Worm (Caenorhabditis elegans) whole organism, L1 larva: ENCODE data around the gene F07G11.2.

Experiments
- C04F5.9 ChIP-seq: sonication (generic microtip); optimal IDR thresholded peaks from 2 replicates; lab custom pipeline; 2016; ENCODE audit warnings: missing genetic modification characterization, missing compliant biosample characterization
- C34B4.2 ChIP-seq: sonication (generic microtip); optimal IDR thresholded peaks from 2 replicates; lab custom pipeline; 2017; ENCODE audit warnings: mild to moderate bottlenecking, missing genetic modification characterization, missing compliant biosample characterization
- Y116A8C.19 ChIP-seq: sonication (generic microtip); optimal IDR thresholded peaks from 2 replicates; lab custom pipeline; 2016; ENCODE audit warnings: missing compliant biosample characterization, missing genetic modification characterization, borderline replicate concordance
- aly-2 ChIP-seq: fragments of 150-350 bp; optimal IDR thresholded peaks from 2 replicates; lab custom pipeline; 2014; ENCODE audit warnings: missing biosample characterization, missing genetic modification characterization
- ceh-63 ChIP-seq: fragments of 200-800 bp; sonication (Bioruptor generic); optimal IDR thresholded peaks from 2 replicates; lab custom pipeline; 2018; ENCODE audit warnings: mild to moderate bottlenecking, missing genetic modification characterization, missing compliant biosample characterization
- ceh-8 ChIP-seq: fragments of 200-800 bp; sonication (Bioruptor generic); optimal IDR thresholded peaks from 2 replicates; lab custom pipeline; 2018; ENCODE audit warnings: mild to moderate bottlenecking, missing genetic modification characterization, moderate library complexity, missing compliant biosample characterization
- ceh-82 ChIP-seq, 3 experiments: fragments of 150-350 bp in 1 of 3; sonication (generic microtip) in 2 of 3; optimal IDR thresholded peaks; 2 replicates each; lab custom pipeline; 2014 to 2017; ENCODE audit warnings: missing biosample characterization in 3 of 3, missing genetic modification characterization in 3 of 3
- ces-1 ChIP-seq: fragments of 150-350 bp; optimal IDR thresholded peaks from 2 replicates; lab custom pipeline; 2014; ENCODE audit warnings: missing biosample characterization, missing genetic modification reagents, missing genetic modification characterization
- dpl-1 ChIP-seq, 3 experiments: fragments of 150-350 bp in 2 of 3; sonication (generic microtip) in 1 of 3; optimal IDR thresholded peaks; 2 replicates each; lab custom pipeline; 2014 to 2017; ENCODE audit warnings: missing biosample characterization in 3 of 3, missing genetic modification characterization in 3 of 3, missing genetic modification reagents in 3 of 3
- dsc-1 ChIP-seq: sonication (generic microtip); optimal IDR thresholded peaks from 2 replicates; lab custom pipeline; 2016; ENCODE audit warnings: mild to moderate bottlenecking, missing genetic modification characterization, missing compliant biosample characterization
- efl-1 ChIP-seq, 4 experiments: fragments of 150-350 bp; optimal IDR thresholded peaks in 3 of 4; peaks in 1 of 4; 1 replicate in 1 of 4; 2 replicates in 3 of 4; lab custom pipeline; 2014; ENCODE audit warnings: missing biosample characterization in 2 of 4, missing genetic modification characterization in 2 of 4, missing genetic modification reagents in 2 of 4
- egl-13 ChIP-seq: sonication (generic microtip); optimal IDR thresholded peaks from 2 replicates; lab custom pipeline; 2016; ENCODE audit warnings: missing genotype, missing genetic modification reagents, missing genetic modification characterization, missing compliant biosample characterization
- elt-2 ChIP-seq: sonication (generic microtip); optimal IDR thresholded peaks from 2 replicates; lab custom pipeline; 2016; ENCODE audit warnings: missing genetic modification characterization, mild to moderate bottlenecking, inconsistent platforms, missing compliant biosample characterization, missing genetic modification reagents
- elt-3 ChIP-seq, 6 experiments: fragments of 150-350 bp in 1 of 6; sonication (generic microtip); optimal IDR thresholded peaks; 2 replicates each; lab custom pipeline; 2017 to 2018; ENCODE audit warnings: missing biosample characterization in 6 of 6, missing genetic modification characterization in 6 of 6, inconsistent platforms in 1 of 6
- fkh-4 ChIP-seq: sonication (generic microtip); optimal IDR thresholded peaks from 2 replicates; lab custom pipeline; 2016; ENCODE audit warnings: missing compliant biosample characterization, missing genetic modification characterization, borderline replicate concordance
- grh-1 ChIP-seq: fragments of 200-800 bp; sonication (Bioruptor generic); IDR thresholded peaks from 2 replicates; pipeline ENCODE4 v1.3.6; 2022; ENCODE audit warnings: missing genetic modification reagents, missing genetic modification characterization, missing compliant biosample characterization
- hlh-17 ChIP-seq: fragments of 200-800 bp; sonication (Bioruptor generic); optimal IDR thresholded peaks from 2 replicates; lab custom pipeline; 2018; ENCODE audit warnings: missing genetic modification characterization, mild to moderate bottlenecking, missing compliant biosample characterization, moderate library complexity, borderline replicate concordance
- hlh-4 ChIP-seq: sonication (generic microtip); optimal IDR thresholded peaks from 2 replicates; lab custom pipeline; 2016; ENCODE audit warnings: mild to moderate bottlenecking, missing genetic modification characterization, missing compliant biosample characterization
- hpl-2 ChIP-seq: fragments of 150-350 bp; optimal IDR thresholded peaks from 2 replicates; lab custom pipeline; 2014; ENCODE audit warnings: missing biosample characterization, missing genetic modification reagents, missing genetic modification characterization
- lin-14 ChIP-seq: fragments of 200-800 bp; sonication (Bioruptor generic); optimal IDR thresholded peaks from 2 replicates; lab custom pipeline; 2018; ENCODE audit warnings: mild to moderate bottlenecking, missing genetic modification characterization, moderate library complexity, missing compliant biosample characterization
- lin-35 ChIP-seq, 2 experiments: fragments of 150-350 bp; optimal IDR thresholded peaks; 2 replicates each; lab custom pipeline; 2014; ENCODE audit warnings: missing biosample characterization in 2 of 2, missing genetic modification characterization in 2 of 2, missing genetic modification reagents in 2 of 2
- lir-3 ChIP-seq: sonication (generic microtip); optimal IDR thresholded peaks from 2 replicates; lab custom pipeline; 2016; ENCODE audit warnings: mild to moderate bottlenecking, missing genetic modification characterization, moderate library complexity, missing compliant biosample characterization; ENCODE audit not compliant: poor library complexity
- lsy-2 ChIP-seq, 2 experiments: fragments of 150-350 bp; optimal IDR thresholded peaks; 2 replicates each; lab custom pipeline; 2014; ENCODE audit warnings: missing biosample characterization in 2 of 2, missing genetic modification characterization in 2 of 2
- mep-1 ChIP-seq: fragments of 150-350 bp; optimal IDR thresholded peaks from 2 replicates; lab custom pipeline; 2014; ENCODE audit warnings: missing biosample characterization, missing genetic modification characterization
- nhr-12 ChIP-seq: sonication (generic microtip); optimal IDR thresholded peaks from 2 replicates; lab custom pipeline; 2017; ENCODE audit warnings: missing biosample characterization, missing genetic modification characterization
- nhr-47 ChIP-seq: sonication (generic microtip); optimal IDR thresholded peaks from 2 replicates; lab custom pipeline; 2016; ENCODE audit warnings: mild to moderate bottlenecking, missing genetic modification characterization, moderate library complexity, missing compliant biosample characterization
- nhr-77 ChIP-seq: fragments of 150-350 bp; optimal IDR thresholded peaks from 2 replicates; lab custom pipeline; 2014; ENCODE audit warnings: missing biosample characterization, missing genetic modification characterization
- nhr-85 ChIP-seq: sonication (generic microtip); peaks from one replicate; lab custom pipeline; 2016; ENCODE audit warnings: missing genetic modification characterization, inconsistent platforms, missing compliant biosample characterization
- pqm-1 ChIP-seq: sonication (generic microtip); optimal IDR thresholded peaks from 3 replicates; lab custom pipeline; 2017; ENCODE audit warnings: missing biosample characterization, missing genetic modification characterization
- rnt-1 ChIP-seq: sonication (generic microtip); optimal IDR thresholded peaks from 2 replicates; lab custom pipeline; 2016; ENCODE audit warnings: mild to moderate bottlenecking, missing genetic modification characterization, moderate library complexity, missing compliant biosample characterization
- snpc-4 ChIP-seq: fragments of 150-350 bp; optimal IDR thresholded peaks from 2 replicates; lab custom pipeline; 2014; ENCODE audit warnings: missing biosample characterization, missing genetic modification characterization
- sox-4 ChIP-seq: sonication (generic microtip); optimal IDR thresholded peaks from 2 replicates; lab custom pipeline; 2016; ENCODE audit warnings: missing genetic modification characterization, missing compliant biosample characterization
- sptf-1 ChIP-seq: fragments of 150-350 bp; optimal IDR thresholded peaks from 2 replicates; lab custom pipeline; 2014; ENCODE audit warnings: missing biosample characterization, missing genetic modification characterization
- unc-62 ChIP-seq: fragments of 150-350 bp; optimal IDR thresholded peaks from 2 replicates; lab custom pipeline; 2014; ENCODE audit warnings: missing biosample characterization, missing genetic modification reagents, missing genetic modification characterization
- unc-86 ChIP-seq: sonication (generic microtip); optimal IDR thresholded peaks from 2 replicates; lab custom pipeline; 2016; ENCODE audit warnings: missing genetic modification characterization, missing compliant biosample characterization
- unc-98 ChIP-seq: fragments of 200-800 bp; sonication (Bioruptor generic); IDR thresholded peaks from 2 replicates; pipeline ENCODE4 v1.3.6; 2022; ENCODE audit warnings: missing genetic modification characterization, missing compliant biosample characterization
- zag-1 ChIP-seq: fragments of 150-350 bp; optimal IDR thresholded peaks from 2 replicates; lab custom pipeline; 2014; ENCODE audit warnings: missing biosample characterization, missing genetic modification characterization
- ztf-11 ChIP-seq, 2 experiments: sonication (generic microtip); optimal IDR thresholded peaks; 2 replicates each; lab custom pipeline; 2016 to 2017; ENCODE audit warnings: missing genetic modification characterization in 2 of 2, missing biosample characterization in 1 of 2, missing compliant biosample characterization in 1 of 2
- ztf-4 ChIP-seq: fragments of 150-350 bp; optimal IDR thresholded peaks from 2 replicates; lab custom pipeline; 2014; ENCODE audit warnings: missing biosample characterization, missing genetic modification characterization

F07G11.2 gene

DNA sequence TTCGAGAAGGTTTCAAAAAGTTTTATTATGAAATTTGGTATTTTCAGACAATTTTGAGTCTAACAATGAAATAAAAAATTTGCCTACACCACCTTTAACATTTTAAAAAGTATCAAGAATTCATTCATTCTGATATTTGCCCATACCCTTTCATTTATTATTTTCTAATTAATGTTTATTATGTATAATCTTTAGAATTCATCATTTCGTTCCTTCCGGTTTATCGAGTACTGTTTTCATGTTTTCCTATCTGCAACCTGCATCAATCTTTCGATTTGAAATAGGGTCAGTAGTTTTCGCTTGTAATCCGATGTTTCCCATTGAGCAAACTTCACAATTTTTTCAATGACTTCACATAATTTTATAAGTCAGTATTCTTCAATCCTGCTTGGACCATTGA, 35.2 kb upstream of the F07G11.2 start, which contains the start of gene C13A2.6:
TSS of gene C13A2.6 (plus strand) at position 301 of the 400 bp plus-strand sequence.
- TF ChIP-seq egl-13: no peak
- TF ChIP-seq dsc-1 (tag; lab: Kevin White, UChicago): no peak
- no peak for TF ChIP-seq unc-62
- no peak for TF ChIP-seq elt-3 (tag; optimal IDR thresholded peaks at IDR 0.05; lab: Kevin White, UChicago)
- no peak for TF ChIP-seq ceh-8 (GFP tag; lab: Kevin White, UChicago)
- no peak for TF ChIP-seq lin-35 (GFP tag; optimal IDR thresholded peaks at IDR 0.05; lab: Kevin White, UChicago)
- TF ChIP-seq pqm-1 (tag; lab: Kevin White, UChicago): no peak
- TF ChIP-seq dpl-1 (GFP tag; optimal IDR thresholded peaks at IDR 0.05; lab: Kevin White, UChicago): no peak

DNA sequence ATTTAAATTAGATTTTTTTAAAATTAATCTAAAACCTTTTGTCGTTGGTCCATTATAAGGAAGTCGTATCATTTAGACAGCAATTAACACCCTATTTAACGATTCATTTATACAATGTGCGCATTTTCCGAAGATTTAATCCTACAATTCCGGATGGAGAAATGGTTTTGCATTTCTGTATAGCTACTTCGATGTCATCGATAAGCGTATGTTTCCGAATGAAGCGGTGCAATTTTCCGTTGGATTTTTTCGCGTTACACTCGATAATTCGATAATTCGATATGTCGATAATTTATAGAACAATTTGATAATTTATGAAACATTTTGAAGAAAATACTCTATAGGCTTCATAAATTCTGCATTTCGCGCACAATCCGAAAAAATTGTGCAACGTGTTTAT, 29.6 kb upstream of the F07G11.2 start, which contains the start of gene C13A2.10:
TSS of gene C13A2.10 (minus strand) at position 101 of the 400 bp plus-strand sequence.
- TF ChIP-seq fkh-4 (tag; lab: Kevin White, UChicago) (no peak), sptf-1 (tag; lab: Kevin White, UChicago) (no peak), pqm-1 (tag; lab: Kevin White, UChicago) (no peak)

DNA sequence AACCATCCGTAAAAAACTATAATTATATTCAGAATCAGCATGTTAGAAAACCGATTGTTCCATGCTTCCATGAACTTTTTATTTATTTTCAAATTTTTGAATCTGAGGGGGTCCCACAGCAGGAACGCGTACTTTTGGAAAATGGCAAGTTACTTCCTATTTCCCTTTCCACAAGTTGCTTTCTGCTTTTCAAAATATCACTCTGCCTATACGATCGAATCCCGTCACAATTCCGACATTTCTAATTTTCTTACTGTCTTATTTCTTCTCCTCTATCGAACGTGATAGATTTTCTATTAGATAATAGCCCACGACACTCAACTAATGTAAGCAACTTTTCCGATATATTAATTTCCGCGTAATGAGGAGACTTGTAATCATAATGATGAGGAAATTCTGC, 29.1 kb upstream of the F07G11.2 start, which contains the start of gene C13A2.5:
TSS of gene C13A2.5 (plus strand) at position 301 of the 400 bp plus-strand sequence.
- TF ChIP-seq egl-13 (no peak), hlh-17 (GFP tag; lab: Kevin White, UChicago) (no peak), hlh-4 (tag; lab: Kevin White, UChicago) (no peak), ztf-4 (no peak), dpl-1 (GFP tag; optimal IDR thresholded peaks at IDR 0.05; lab: Kevin White, UChicago) (no peak), elt-2 (tag; lab: Kevin White, UChicago) (no peak), mep-1 (tag; lab: Kevin White, UChicago) (no peak), lsy-2 (tag; optimal IDR thresholded peaks at IDR 0.05; lab: Kevin White, UChicago) (no peak), fkh-4 (tag; lab: Kevin White, UChicago) (no peak), nhr-12 (tag; lab: Kevin White, UChicago) (no peak), lin-14 (GFP tag; lab: Kevin White, UChicago) (no peak), ces-1 (GFP tag; lab: Kevin White, UChicago) (no peak), efl-1 (optimal IDR thresholded peaks at IDR 0.05; lab: Kevin White, UChicago) (no peak), efl-1 (GFP tag; optimal IDR thresholded peaks at IDR 0.05 in 1 of 2; lab: Kevin White, UChicago) (no peak), nhr-85 (no peak), ztf-11 (tag; optimal IDR thresholded peaks at IDR 0.05; lab: Kevin White, UChicago) (no peak), rnt-1 (tag; lab: Kevin White, UChicago) (no peak)

DNA sequence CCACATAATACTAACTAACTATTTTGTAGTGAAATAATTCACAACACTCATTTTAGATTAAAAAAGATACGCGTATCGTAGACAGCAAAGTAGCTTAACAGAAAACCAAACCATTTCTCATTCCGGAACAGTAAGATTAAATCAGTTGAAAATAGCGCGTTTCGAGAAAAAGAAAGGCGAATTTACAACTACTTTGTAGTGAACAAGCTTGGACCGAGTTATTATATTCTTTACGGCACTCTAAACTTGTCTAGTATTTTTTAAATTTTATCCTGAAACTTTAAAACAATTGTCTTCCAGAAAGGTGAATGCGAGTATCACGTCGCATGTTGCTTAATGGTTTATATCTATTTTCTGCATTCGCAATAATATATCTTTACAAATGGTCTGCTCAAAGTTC, 25.5 kb upstream of the F07G11.2 start, which contains the start of gene C13A2.4:
TSS of gene C13A2.4 (plus strand) at position 301 of the 400 bp plus-strand sequence.
- TF ChIP-seq Y116A8C.19 (tag; lab: Kevin White, UChicago): no peak
- TF ChIP-seq ceh-82 (tag; optimal IDR thresholded peaks at IDR 0.05; lab: Kevin White, UChicago): no peak
- TF ChIP-seq efl-1 (optimal IDR thresholded peaks at IDR 0.05; lab: Kevin White, UChicago): no peak
- TF ChIP-seq efl-1 (GFP tag; optimal IDR thresholded peaks at IDR 0.05 in 1 of 2; lab: Kevin White, UChicago): peak in 1 of 2 experiments; percentile 23
- no peak for TF ChIP-seq unc-62
- TF ChIP-seq hpl-2 (GFP tag; lab: Kevin White, UChicago): no peak
- no peak for TF ChIP-seq unc-86 (tag; lab: Kevin White, UChicago)

DNA sequence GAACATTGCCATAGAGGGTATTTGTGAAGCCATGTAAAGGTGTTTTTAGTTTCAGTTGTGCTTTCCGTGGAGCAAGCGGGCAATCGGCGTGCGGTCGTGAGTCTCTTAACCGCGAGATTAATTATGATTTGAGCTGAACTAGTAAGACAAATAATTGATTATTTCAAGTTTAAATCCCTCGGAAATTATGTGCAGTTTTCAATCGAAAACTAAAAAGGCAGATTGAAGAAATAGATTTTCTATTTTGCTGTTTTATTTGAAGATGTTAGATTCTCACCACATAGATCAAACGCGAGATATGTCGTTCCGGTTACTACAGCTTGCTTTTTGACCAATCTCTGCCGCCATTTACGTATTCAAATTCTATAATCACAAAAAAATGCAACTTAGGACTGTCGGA, 22.6 kb upstream of the F07G11.2 start, which contains the start of gene C13A2.3:
TSS of gene C13A2.3 (plus strand) at position 301 of the 400 bp plus-strand sequence.
- TF ChIP-seq unc-98 (GFP tag; lab: Robert Waterston, UW) (no peak), zag-1 (tag; lab: Kevin White, UChicago) (no peak), lir-3 (no peak), lin-35 (GFP tag; optimal IDR thresholded peaks at IDR 0.05; lab: Kevin White, UChicago) (no peak), rnt-1 (tag; lab: Kevin White, UChicago) (no peak), egl-13 (no peak), snpc-4 (no peak), sox-4 (no peak), fkh-4 (tag; lab: Kevin White, UChicago) (no peak), grh-1 (GFP tag; lab: Robert Waterston, UW) (no peak), aly-2 (no peak), ceh-63 (no peak), nhr-47 (tag; lab: Kevin White, UChicago) (no peak), C04F5.9 (tag; lab: Kevin White, UChicago) (no peak), ceh-82 (tag; optimal IDR thresholded peaks at IDR 0.05; lab: Kevin White, UChicago) (no peak), nhr-85 (no peak), nhr-77 (tag; lab: Kevin White, UChicago) (no peak), C34B4.2 (tag; lab: Kevin White, UChicago) (no peak), elt-2 (tag; lab: Kevin White, UChicago) (no peak)
